Worm (Caenorhabditis elegans): ENCODE measurements around the gene hlh-3.
A peak's percentile ranks its signal among the peaks of the same experiment; 100 is the strongest.

Gene hlh-3

DNA sequence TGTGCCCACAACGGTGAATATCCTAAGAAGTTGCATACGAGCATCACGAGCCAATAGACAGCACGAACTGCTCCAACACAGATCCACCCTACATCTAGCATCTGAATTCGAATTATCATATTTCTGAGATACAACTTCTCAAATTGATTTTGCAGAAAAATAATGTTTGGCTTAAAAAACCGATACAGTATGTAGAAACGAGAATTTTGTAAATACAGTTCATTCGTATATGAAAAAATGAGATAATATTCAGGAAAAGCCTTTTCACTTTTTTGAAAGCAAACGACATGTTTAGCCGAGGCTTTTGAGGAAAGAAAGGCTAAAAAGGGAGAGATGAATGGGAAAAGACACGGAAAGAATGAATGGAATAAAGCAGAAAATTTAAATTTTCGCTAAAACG lies 45.1 kb upstream of the hlh-3 start, which contains the start of gene F37B12.3:
TSS of gene F37B12.3 (minus strand) at position 101 of the 400 bp plus-strand sequence.
- no peak for TF ChIP-seq madf-8 (GFP tag; conservative IDR thresholded peaks at IDR 0.05)
- TF ChIP-seq mes-4 (tag; optimal IDR thresholded peaks at IDR 0.05): no peak
- TF ChIP-seq F52B5.7 (tag; optimal IDR thresholded peaks at IDR 0.05): no peak
- TF ChIP-seq ceh-58 (GFP tag; IDR thresholded peaks at IDR 0.05): no peak
- no peak for TF ChIP-seq let-526 (GFP tag; IDR thresholded peaks at IDR 0.05)
- no peak for TF ChIP-seq zim-3 (tag; optimal IDR thresholded peaks at IDR 0.05)

ce11 chrII:9042059-9042458 lies 44.3 kb upstream of the hlh-3 start:
- TF ChIP-seq gei-17 (GFP tag; optimal IDR thresholded peaks at IDR 0.05) (no peak), attf-5 (GFP tag; optimal IDR thresholded peaks at IDR 0.05) (no peak), efl-1 (GFP tag; optimal IDR thresholded peaks at IDR 0.05) (no peak), nhr-80 (tag; optimal IDR thresholded peaks at IDR 0.05) (peak; percentile 53), Y53G8AR.9 (GFP tag; conservative IDR thresholded peaks at IDR 0.05) (0 out of 2 replicates have a peak, but pooled peaks have one; percentile 20)

DNA sequence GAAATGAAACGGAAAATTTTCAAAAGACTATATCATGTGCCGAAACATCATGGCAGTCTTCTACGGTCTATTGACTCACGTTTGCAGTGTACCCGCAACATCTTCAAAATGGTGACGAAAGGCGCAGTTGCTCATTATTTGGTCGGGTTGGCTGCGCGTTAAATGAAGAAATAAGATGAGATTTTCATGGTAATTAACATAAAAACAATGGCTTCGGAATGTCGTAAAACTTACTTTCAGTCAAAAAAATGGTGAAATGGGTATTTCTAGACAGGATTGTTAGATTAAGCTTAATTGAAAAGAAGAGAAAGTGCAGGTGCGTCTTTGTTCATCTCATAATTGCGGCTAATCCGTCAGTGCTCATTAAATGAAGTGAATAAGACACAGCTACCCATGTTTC lies 32.8 kb upstream of the hlh-3 start, which contains the start of gene T24B8.7:
TSS of gene T24B8.7 (minus strand) at position 101 of the 400 bp plus-strand sequence.
- TF ChIP-seq ceh-58 (GFP tag; IDR thresholded peaks at IDR 0.05) (0 out of 2 replicates have a peak, but pooled peaks have one; percentile 20), C17E4.6 (GFP tag; IDR thresholded peaks at IDR 0.05) (no peak)

- peak; percentile 53 for TF ChIP-seq nhr-80 (tag; optimal IDR thresholded peaks at IDR 0.05)
- TF ChIP-seq lin-40 (tag; optimal IDR thresholded peaks at IDR 0.05): peak; percentile 76
- TF ChIP-seq K11D2.4 (GFP tag; IDR thresholded peaks at IDR 0.05): no peak
- no peak for TF ChIP-seq bed-2 (GFP tag; IDR thresholded peaks at IDR 0.05)
- TF ChIP-seq madf-8 (GFP tag; conservative IDR thresholded peaks at IDR 0.05): peak; percentile 55
- TF ChIP-seq tlf-1 (GFP tag; optimal IDR thresholded peaks at IDR 0.05): peak; percentile 74
- TF ChIP-seq lin-35 (GFP tag; optimal IDR thresholded peaks at IDR 0.05): peak in 1 of 3 experiments; percentile 90
- no peak for TF ChIP-seq ztf-6 (GFP tag; IDR thresholded peaks at IDR 0.05)
- no peak for TF ChIP-seq sptf-2 (GFP tag; optimal IDR thresholded peaks at IDR 0.05)
- TF ChIP-seq hrde-1 (tag; optimal IDR thresholded peaks at IDR 0.05; ENCODE audit: borderline replicate concordance): no peak
- TF ChIP-seq ceh-58 (GFP tag; IDR thresholded peaks at IDR 0.05): no peak
- TF ChIP-seq unc-62 (GFP tag; optimal IDR thresholded peaks at IDR 0.05): no peak
- peak; percentile 4 for TF ChIP-seq xnd-1 (tag; optimal IDR thresholded peaks at IDR 0.05)
- no peak for TF ChIP-seq nfya-2 (GFP tag; IDR thresholded peaks at IDR 0.05)
- peak; percentile 3 to 18 for TF ChIP-seq let-607 (tag; optimal IDR thresholded peaks at IDR 0.05)
- no peak for TF ChIP-seq mes-4 (tag; optimal IDR thresholded peaks at IDR 0.05)
- TF ChIP-seq let-526 (GFP tag; IDR thresholded peaks at IDR 0.05): no peak
- TF ChIP-seq ztf-3 (GFP tag; optimal IDR thresholded peaks at IDR 0.05): no peak
- peak; percentile 51; the same call in 1 of the 2 replicates for TF ChIP-seq D2030.7 (GFP tag; IDR thresholded peaks at IDR 0.05)
- no peak for TF ChIP-seq nhr-27 (tag; optimal IDR thresholded peaks at IDR 0.05)
- TF ChIP-seq snpc-4 (GFP tag; optimal IDR thresholded peaks at IDR 0.05): peak; percentile 58
- TF ChIP-seq snpc-4 (tag; optimal IDR thresholded peaks at IDR 0.05): peak; percentile 27 to 80 (median 56)
- TF ChIP-seq ama-1 (optimal IDR thresholded peaks at IDR 0.05): peak; percentile 19
- TF ChIP-seq ama-1 (GFP tag; optimal IDR thresholded peaks at IDR 0.05): no peak
- TF ChIP-seq chd-7 (tag; optimal IDR thresholded peaks at IDR 0.05): no peak
- TF ChIP-seq F57C9.4 (tag; optimal IDR thresholded peaks at IDR 0.05): no peak
- TF ChIP-seq F52B5.7 (tag; optimal IDR thresholded peaks at IDR 0.05): no peak
- no peak for TF ChIP-seq akir-1 (GFP tag; optimal IDR thresholded peaks at IDR 0.05)
- TF ChIP-seq B0336.3 (GFP tag; IDR thresholded peaks at IDR 0.05): 0 out of 2 replicates have a peak, but pooled peaks have one; percentile 43
- TF ChIP-seq nfyb-1 (GFP tag; IDR thresholded peaks at IDR 0.05): peak; percentile 81
- no peak for TF ChIP-seq ztf-25 (GFP tag; IDR thresholded peaks at IDR 0.05)
- TF ChIP-seq mel-28 (tag; optimal IDR thresholded peaks at IDR 0.05; ENCODE audit: borderline replicate concordance): no peak
- TF ChIP-seq Y95B8A.8 (GFP tag; IDR thresholded peaks at IDR 0.05): peak; percentile 41; the same call in 1 of the 2 replicates
- TF ChIP-seq hmg-20 (GFP tag; IDR thresholded peaks at IDR 0.05): no peak
- peak; percentile 60 for TF ChIP-seq ztf-18 (tag; optimal IDR thresholded peaks at IDR 0.05)
- TF ChIP-seq snpc-1.1 (tag; optimal IDR thresholded peaks at IDR 0.05; ENCODE audit: insufficient read depth): peak; percentile 25
Observed at ce11 chrII:9054604-9055003, 31.8 kb upstream of the hlh-3 start, which contains the start of gene chmp-7. Gene chmp-7, plus strand, starts transcription at chrII:9054972.
